Worm (Caenorhabditis elegans): Measurements from ENCODE around the gene ctf-4.

ce11 chrV:10991789-10992188 lies 26.4 kb upstream of the ctf-4 start, which contains the start of gene frpr-9:
- TF ChIP-seq ces-1 (GFP tag; optimal IDR thresholded peaks at IDR 0.05) (no peak), unc-62 (GFP tag; optimal IDR thresholded peaks at IDR 0.05) (no peak), unc-39 (tag; optimal IDR thresholded peaks at IDR 0.05) (no peak), nhr-12 (tag; optimal IDR thresholded peaks at IDR 0.05) (no peak), blmp-1 (tag; optimal IDR thresholded peaks at IDR 0.05) (no peak), pha-4 (tag; optimal IDR thresholded peaks at IDR 0.05) (no peak), bed-3 (GFP tag; optimal IDR thresholded peaks at IDR 0.05) (no peak), nhr-76 (tag; optimal IDR thresholded peaks at IDR 0.05) (no peak), elt-3 (tag; optimal IDR thresholded peaks at IDR 0.05) (no peak), mab-5 (tag; optimal IDR thresholded peaks at IDR 0.05) (no peak), sptf-1 (tag; optimal IDR thresholded peaks at IDR 0.05) (no peak), nhr-237 (tag; optimal IDR thresholded peaks at IDR 0.05) (no peak)

Data from whole organism, mixed stage, embryonic.